Fruit fly (Drosophila melanogaster): ENCODE data around the gene msb1l.

msb1l gene

dm6 chr2L:19576299-19576971 is 1.1 kb upstream of the msb1l start:
- peak; percentile 76 for TF ChIP-seq CG8478 (optimal IDR thresholded peaks at IDR 0.05)
- TF ChIP-seq Dll (optimal IDR thresholded peaks at IDR 0.05): no peak

dm6 chr2L:19579995-19580578 is 2.6 kb downstream of the msb1l start, which contains the start of gene Pmvk:
TSS of gene Pmvk (minus strand) at chr2L:19580351.
- TF ChIP-seq pan (optimal IDR thresholded peaks at IDR 0.05): no peak
- no peak for TF ChIP-seq psq (optimal IDR thresholded peaks at IDR 0.05)
- no peak for TF ChIP-seq Dll (optimal IDR thresholded peaks at IDR 0.05)
- TF ChIP-seq usp (GFP tag; optimal IDR thresholded peaks at IDR 0.05): no peak
- no peak for TF ChIP-seq CG8478 (optimal IDR thresholded peaks at IDR 0.05)
- TF ChIP-seq EcR (GFP tag; optimal IDR thresholded peaks at IDR 0.05): no peak

DNA sequence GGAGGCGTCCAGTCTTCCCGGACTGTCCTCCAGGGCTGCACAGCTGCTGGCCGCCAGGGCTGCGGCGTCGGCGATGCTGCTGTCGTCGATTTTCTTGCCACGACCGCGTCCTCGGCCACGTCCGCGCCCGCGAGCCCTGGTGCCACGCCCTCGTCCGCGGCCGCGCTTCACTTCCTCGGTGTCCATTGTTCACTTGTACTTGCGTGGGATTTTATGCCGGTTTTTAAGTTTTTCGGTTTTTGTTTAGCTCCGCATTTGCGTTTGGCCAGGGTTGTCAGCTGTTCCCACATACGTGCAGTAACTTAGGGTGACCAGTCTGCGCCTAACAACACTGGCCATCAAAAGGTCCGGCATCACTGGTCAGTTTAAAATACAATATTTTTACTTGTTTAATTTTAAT is 4.7 kb downstream of the msb1l start, which contains the start of gene Hakai:
Gene Hakai (minus strand): TSS at position 290 of the 400 bp plus-strand sequence.
- TF ChIP-seq EcR (GFP tag; optimal IDR thresholded peaks at IDR 0.05): no peak
- TF ChIP-seq CG8478 (optimal IDR thresholded peaks at IDR 0.05): no peak
- TF ChIP-seq usp (GFP tag; optimal IDR thresholded peaks at IDR 0.05): no peak
- no peak for TF ChIP-seq pan (optimal IDR thresholded peaks at IDR 0.05)
- TF ChIP-seq Dll (optimal IDR thresholded peaks at IDR 0.05): no peak
- no peak for TF ChIP-seq psq (optimal IDR thresholded peaks at IDR 0.05)

DNA sequence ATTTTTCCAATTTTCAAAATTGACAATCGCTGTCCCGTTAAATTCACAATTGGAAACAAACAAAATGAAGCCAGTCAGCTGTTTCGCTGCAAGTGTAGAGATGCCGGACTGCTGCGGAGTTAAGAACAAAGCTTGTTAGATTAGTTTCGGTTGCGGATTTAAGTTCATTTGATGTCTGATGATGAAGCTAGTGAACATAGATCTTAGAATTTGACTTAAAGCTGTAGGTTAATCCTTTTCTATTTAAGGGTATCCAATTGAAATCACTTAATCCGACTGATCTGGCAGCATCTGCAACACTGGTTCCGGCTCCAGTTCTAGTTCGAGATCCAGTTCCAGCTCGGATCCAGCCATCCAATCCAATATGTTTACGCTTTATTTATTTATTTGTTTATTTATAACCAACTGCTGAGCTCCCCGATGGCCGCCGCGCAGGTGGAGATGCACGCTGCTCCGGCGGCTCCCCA is 6.5 kb downstream of the msb1l start, which contains the start of the genes PCNA2 and CG10366:
Gene PCNA2 (minus strand): TSS at position 65 of the 467 bp plus-strand sequence.
Gene CG10366 (plus strand): TSS at position 310 of the 467 bp plus-strand sequence.
- TF ChIP-seq Dll (optimal IDR thresholded peaks at IDR 0.05) (no peak), usp (GFP tag; optimal IDR thresholded peaks at IDR 0.05) (no peak), CG8478 (optimal IDR thresholded peaks at IDR 0.05) (no peak), psq (optimal IDR thresholded peaks at IDR 0.05) (no peak), EcR (GFP tag; optimal IDR thresholded peaks at IDR 0.05) (no peak), pan (optimal IDR thresholded peaks at IDR 0.05) (no peak)

dm6 chr2L:19586436-19587333 is 9.2 kb downstream of the msb1l start, which contains the start of gene Lar:
TSS of gene Lar (plus strand) at chr2L:19586623.
- TF ChIP-seq psq (optimal IDR thresholded peaks at IDR 0.05) (no peak), Dll (optimal IDR thresholded peaks at IDR 0.05) (no peak), usp (GFP tag; optimal IDR thresholded peaks at IDR 0.05) (no peak), EcR (GFP tag; optimal IDR thresholded peaks at IDR 0.05) (no peak), pan (optimal IDR thresholded peaks at IDR 0.05) (no peak), CG8478 (optimal IDR thresholded peaks at IDR 0.05) (no peak)

- TF ChIP-seq EcR (GFP tag; optimal IDR thresholded peaks at IDR 0.05) (no peak), pan (optimal IDR thresholded peaks at IDR 0.05) (no peak), Dll (optimal IDR thresholded peaks at IDR 0.05) (no peak), usp (GFP tag; optimal IDR thresholded peaks at IDR 0.05) (no peak), CG8478 (optimal IDR thresholded peaks at IDR 0.05) (no peak), psq (optimal IDR thresholded peaks at IDR 0.05) (no peak)
Measured at dm6 chr2L:19587334-19587659, 9.8 kb downstream of the msb1l start.

DNA sequence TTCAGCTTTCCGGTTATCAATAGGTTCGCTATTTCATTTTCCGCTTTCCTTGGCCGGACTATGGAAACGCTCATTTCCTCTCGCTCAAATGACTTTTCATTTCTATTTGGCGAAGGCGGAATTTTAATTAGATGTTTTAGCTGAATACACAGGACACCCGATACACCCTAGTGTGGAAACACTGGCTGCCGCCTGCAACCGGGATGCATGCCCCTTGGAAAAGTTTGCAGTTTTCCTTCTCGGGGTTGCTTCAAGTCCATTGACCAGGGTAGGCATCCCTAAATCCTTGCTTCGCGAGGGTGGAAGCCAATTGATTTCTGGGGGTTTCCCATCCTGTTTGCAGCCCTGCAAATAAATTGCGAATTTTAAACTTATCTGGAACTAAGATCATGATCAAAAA is 11.4 kb downstream of the msb1l start:
- TF ChIP-seq Dll (optimal IDR thresholded peaks at IDR 0.05) (no peak), EcR (GFP tag; optimal IDR thresholded peaks at IDR 0.05) (no peak), CG8478 (optimal IDR thresholded peaks at IDR 0.05) (no peak), psq (optimal IDR thresholded peaks at IDR 0.05) (no peak), usp (GFP tag; optimal IDR thresholded peaks at IDR 0.05) (no peak), pan (optimal IDR thresholded peaks at IDR 0.05) (no peak)

dm6 chr2L:19590629-19591028 is 13.1 kb downstream of the msb1l start:
- TF ChIP-seq psq (optimal IDR thresholded peaks at IDR 0.05) (no peak), usp (GFP tag; optimal IDR thresholded peaks at IDR 0.05) (no peak), pan (optimal IDR thresholded peaks at IDR 0.05) (no peak), CG8478 (optimal IDR thresholded peaks at IDR 0.05) (no peak), EcR (GFP tag; optimal IDR thresholded peaks at IDR 0.05) (no peak), Dll (optimal IDR thresholded peaks at IDR 0.05) (no peak)

- no peak for TF ChIP-seq usp (GFP tag; optimal IDR thresholded peaks at IDR 0.05)
- TF ChIP-seq psq (optimal IDR thresholded peaks at IDR 0.05): no peak
- no peak for TF ChIP-seq pan (optimal IDR thresholded peaks at IDR 0.05)
- TF ChIP-seq CG8478 (optimal IDR thresholded peaks at IDR 0.05): no peak
Measured at dm6 chr2L:19594102-19594501, 16.6 kb downstream of the msb1l start.

DNA sequence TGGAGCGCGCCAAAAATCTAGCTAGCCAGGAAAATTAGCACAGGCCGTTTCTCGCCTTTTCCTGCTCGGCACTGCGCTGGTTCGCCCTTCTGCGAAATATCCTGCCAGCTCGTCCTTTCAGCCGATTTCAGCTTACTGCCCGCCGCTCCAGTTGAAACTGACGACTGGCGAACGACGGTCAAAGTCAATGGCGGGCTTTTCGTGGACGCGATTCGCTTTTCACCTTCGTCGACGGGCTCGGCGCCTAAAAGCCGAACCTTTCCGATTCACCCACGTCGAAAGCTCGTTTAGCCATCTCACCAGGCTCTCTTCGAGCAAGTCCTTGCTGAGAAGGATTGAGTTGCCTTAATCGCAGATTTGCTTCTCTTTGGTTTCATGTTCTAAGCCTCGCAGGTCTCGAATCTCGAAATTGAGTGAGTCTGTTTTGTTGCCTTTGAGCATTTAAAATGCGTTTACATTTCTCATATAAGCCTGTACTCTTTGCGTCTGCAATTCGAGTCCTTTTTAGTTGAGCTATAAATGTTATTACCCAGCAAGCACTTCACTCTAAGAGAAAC is 27.9 kb downstream of the msb1l start:
- TF ChIP-seq EcR (GFP tag; optimal IDR thresholded peaks at IDR 0.05) (no peak), pan (optimal IDR thresholded peaks at IDR 0.05) (no peak), Dll (optimal IDR thresholded peaks at IDR 0.05) (no peak), psq (optimal IDR thresholded peaks at IDR 0.05) (no peak), CG8478 (optimal IDR thresholded peaks at IDR 0.05) (no peak), usp (GFP tag; optimal IDR thresholded peaks at IDR 0.05) (no peak)

dm6 chr2L:19606318-19606717 is 28.8 kb downstream of the msb1l start, which contains the start of gene CG46244:
TSS of gene CG46244 (plus strand) at chr2L:19606569.
- TF ChIP-seq EcR (GFP tag; optimal IDR thresholded peaks at IDR 0.05) (no peak), CG8478 (optimal IDR thresholded peaks at IDR 0.05) (no peak), Dll (optimal IDR thresholded peaks at IDR 0.05) (no peak)
